Worm (Caenorhabditis elegans): Measurements from ENCODE around the gene usp-33.
A peak's percentile ranks its signal among the peaks of the same experiment; 100 is the strongest.

Gene usp-33

DNA sequence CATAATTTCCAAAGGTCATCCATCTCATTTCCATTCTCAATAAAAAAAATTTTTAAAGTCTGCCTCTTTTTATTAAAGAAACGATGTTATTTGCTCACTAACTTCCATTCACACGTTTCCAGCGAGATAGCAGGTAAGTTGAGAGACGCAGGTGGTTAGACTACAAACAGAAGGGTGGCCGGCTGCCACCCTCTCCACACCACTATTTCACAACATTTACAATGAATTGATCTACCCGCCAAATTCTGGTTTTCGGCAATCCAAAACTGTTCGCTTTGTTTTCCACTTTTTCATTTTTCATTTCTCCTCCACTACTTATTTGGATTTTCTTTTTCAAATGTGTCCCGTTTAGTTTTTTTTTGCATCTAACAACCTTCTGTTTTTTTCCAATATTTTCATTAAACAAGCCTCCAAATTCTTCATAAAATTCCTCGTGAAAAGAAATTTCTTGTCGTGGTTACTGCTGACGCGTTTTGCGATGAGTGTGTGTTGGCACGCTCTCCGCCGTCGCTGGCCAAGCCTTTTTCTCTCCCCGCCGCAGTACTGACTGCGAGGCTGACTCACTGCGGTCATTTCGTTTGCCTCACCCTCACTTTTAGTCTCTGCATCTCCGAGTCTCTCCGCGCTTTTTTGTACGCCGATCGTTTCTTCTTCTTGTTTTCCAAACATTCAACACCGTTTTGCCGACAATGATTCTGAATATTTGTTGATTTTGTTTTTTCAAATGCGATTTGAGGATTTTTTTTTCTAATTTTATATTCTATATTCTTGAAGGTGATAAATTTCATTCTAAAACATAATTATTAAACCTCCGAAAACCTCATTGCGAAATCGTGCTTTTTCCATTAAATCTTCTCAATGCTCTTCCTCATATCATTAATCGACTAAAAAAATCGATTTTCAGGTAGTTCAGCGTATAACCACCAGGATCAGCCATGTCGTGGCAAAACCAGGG, 22.9 kb upstream of the usp-33 start, which contains the start of gene dyn-1:
Gene dyn-1 (plus strand): TSS at position 905 of the 955 bp plus-strand sequence.
- TF ChIP-seq nhr-77 (tag; optimal IDR thresholded peaks at IDR 0.05) = no peak
- no peak for TF ChIP-seq dmd-4 (tag; optimal IDR thresholded peaks at IDR 0.05)
- no peak for TF ChIP-seq R02D3.7 (tag; optimal IDR thresholded peaks at IDR 0.05)
- TF ChIP-seq nhr-237 (tag; optimal IDR thresholded peaks at IDR 0.05) = no peak
- peak; percentile 68 for TF ChIP-seq nhr-129 (tag; optimal IDR thresholded peaks at IDR 0.05)
- no peak for TF ChIP-seq nhr-6 (tag; optimal IDR thresholded peaks at IDR 0.05)
- no peak for TF ChIP-seq nhr-12 (tag; optimal IDR thresholded peaks at IDR 0.05)
- TF ChIP-seq nhr-25 (tag; optimal IDR thresholded peaks at IDR 0.05) = peak; percentile 81
- TF ChIP-seq aly-2 (tag; optimal IDR thresholded peaks at IDR 0.05) = no peak
- peak; percentile 26 for TF ChIP-seq lin-11 (tag; optimal IDR thresholded peaks at IDR 0.05)
- TF ChIP-seq lsy-2 (tag; optimal IDR thresholded peaks at IDR 0.05) = peak; percentile 26 to 75
- peak; percentile 80 for TF ChIP-seq crh-2 (tag; optimal IDR thresholded peaks at IDR 0.05)
- TF ChIP-seq nhr-10 (tag; optimal IDR thresholded peaks at IDR 0.05) = no peak
- no peak for TF ChIP-seq snpc-4 (tag; optimal IDR thresholded peaks at IDR 0.05)
- no peak for TF ChIP-seq skn-1 (tag; optimal IDR thresholded peaks at IDR 0.05)
- peak; percentile 11 for TF ChIP-seq zag-1 (tag; optimal IDR thresholded peaks at IDR 0.05)
- TF ChIP-seq fos-1 (tag; optimal IDR thresholded peaks at IDR 0.05) = peak; percentile 99
- TF ChIP-seq ceh-82 (tag; optimal IDR thresholded peaks at IDR 0.05) = no peak
- no peak for TF ChIP-seq peb-1 (tag; optimal IDR thresholded peaks at IDR 0.05)
- TF ChIP-seq nhr-11 (tag; optimal IDR thresholded peaks at IDR 0.05) = no peak
- TF ChIP-seq mbf-1 (tag; optimal IDR thresholded peaks at IDR 0.05) = no peak
- no peak for TF ChIP-seq alr-1 (tag; optimal IDR thresholded peaks at IDR 0.05)
- TF ChIP-seq mab-5 (tag; optimal IDR thresholded peaks at IDR 0.05) = peak; percentile 32
- TF ChIP-seq lin-13 (GFP tag; optimal IDR thresholded peaks at IDR 0.05) = peak; percentile 61
- TF ChIP-seq ZK546.5 (tag; optimal IDR thresholded peaks at IDR 0.05) = no peak
- peak; percentile 81 for TF ChIP-seq sma-3 (GFP tag; optimal IDR thresholded peaks at IDR 0.05)
- no peak for TF ChIP-seq ztf-11 (tag; optimal IDR thresholded peaks at IDR 0.05)
- TF ChIP-seq C34F6.9 (tag; optimal IDR thresholded peaks at IDR 0.05) = peak; percentile 47
- peak; percentile 51 for TF ChIP-seq Y55F3AM.14 (GFP tag; optimal IDR thresholded peaks at IDR 0.05)
- TF ChIP-seq nhr-23 (tag; optimal IDR thresholded peaks at IDR 0.05) = no peak
- peak; percentile 52 for TF ChIP-seq F13H6.1 (tag; optimal IDR thresholded peaks at IDR 0.05)
- peak; percentile 28 to 29 for TF ChIP-seq mdl-1 (tag; optimal IDR thresholded peaks at IDR 0.05)
- no peak for TF ChIP-seq elt-1 (tag; optimal IDR thresholded peaks at IDR 0.05)
- peak; percentile 63 for TF ChIP-seq nhr-21 (tag; optimal IDR thresholded peaks at IDR 0.05)
- TF ChIP-seq egl-27 (tag; optimal IDR thresholded peaks at IDR 0.05) = peak; percentile 54
- TF ChIP-seq sem-4 (tag; optimal IDR thresholded peaks at IDR 0.05) = peak; percentile 67
- TF ChIP-seq blmp-1 (tag; optimal IDR thresholded peaks at IDR 0.05; ENCODE audit: insufficient read depth) = peak; percentile 48
- TF ChIP-seq sma-9 (GFP tag; optimal IDR thresholded peaks at IDR 0.05) = peak; percentile 58
- no peak for TF ChIP-seq sma-9 (tag; optimal IDR thresholded peaks at IDR 0.05)
- TF ChIP-seq unc-55 (GFP tag; optimal IDR thresholded peaks at IDR 0.05) = peak; percentile 39
- TF ChIP-seq ama-1 (optimal IDR thresholded peaks at IDR 0.05) = no peak
- no peak for TF ChIP-seq unc-39 (tag; optimal IDR thresholded peaks at IDR 0.05)
- peak; percentile 31 for TF ChIP-seq gmeb-1 (tag; optimal IDR thresholded peaks at IDR 0.05)
- TF ChIP-seq elt-3 (tag; optimal IDR thresholded peaks at IDR 0.05) = no peak
- TF ChIP-seq ztf-1 (GFP tag; conservative IDR thresholded peaks at IDR 0.05) = no peak
- TF ChIP-seq ztf-4 (tag; optimal IDR thresholded peaks at IDR 0.05) = no peak
- TF ChIP-seq lin-39 (tag; optimal IDR thresholded peaks at IDR 0.05) = no peak
- no peak for TF ChIP-seq unc-62 (GFP tag; optimal IDR thresholded peaks at IDR 0.05)
- TF ChIP-seq ceh-16 (tag; optimal IDR thresholded peaks at IDR 0.05) = no peak
